Worm (Caenorhabditis elegans): ENCODE data around the gene Y37D8A.6.

DNA sequence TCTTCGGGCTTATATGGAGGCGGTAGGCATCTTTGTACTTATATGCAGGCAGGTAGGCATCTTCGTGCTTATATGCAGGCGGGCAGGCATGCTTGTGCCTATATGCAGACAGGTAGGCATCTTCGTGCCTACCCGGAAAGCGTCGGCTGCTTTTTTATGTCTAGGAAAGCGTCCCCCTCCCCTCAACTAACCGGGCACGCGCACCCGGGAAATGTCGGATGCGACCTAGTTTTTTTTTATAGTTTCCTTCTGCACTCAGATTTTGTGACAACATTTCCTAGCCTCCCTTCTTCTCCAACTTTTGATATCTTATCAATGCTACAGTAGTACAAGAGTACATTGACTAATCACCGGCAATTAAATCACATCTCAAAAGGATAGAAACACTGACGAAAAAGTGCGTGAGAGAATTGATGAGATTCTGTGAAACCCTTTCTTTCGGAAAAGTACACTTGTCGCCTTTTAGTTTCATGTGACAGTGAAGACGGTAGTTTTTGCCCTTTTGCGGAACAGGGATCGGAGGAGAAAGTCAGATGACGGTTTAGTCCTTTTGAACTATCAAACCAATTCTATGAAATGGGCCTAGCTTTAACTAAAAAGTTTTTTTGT lies 21.0 kb downstream of the Y37D8A.6 start:
- TF ChIP-seq tlp-1 (tag; optimal IDR thresholded peaks at IDR 0.05), result no peak
- TF ChIP-seq hlh-4 (tag; optimal IDR thresholded peaks at IDR 0.05), result no peak
- no peak for TF ChIP-seq ceh-82 (tag; optimal IDR thresholded peaks at IDR 0.05)
- TF ChIP-seq pag-3 (tag; optimal IDR thresholded peaks at IDR 0.05; ENCODE audit: borderline replicate concordance, insufficient read depth), result no peak
- no peak for TF ChIP-seq nhr-11 (tag; optimal IDR thresholded peaks at IDR 0.05)
- TF ChIP-seq nhr-20 (tag; optimal IDR thresholded peaks at IDR 0.05), result peak; percentile 83
- TF ChIP-seq blmp-1 (tag; optimal IDR thresholded peaks at IDR 0.05), result peak; percentile 97
- TF ChIP-seq jun-1 (tag; optimal IDR thresholded peaks at IDR 0.05), result no peak
- TF ChIP-seq ztf-4 (tag; optimal IDR thresholded peaks at IDR 0.05), result no peak

Measured in whole organism, L1 larva.